Fruit fly (Drosophila melanogaster): ENCODE data around the gene DNAlig3.

Gene DNAlig3

DNA sequence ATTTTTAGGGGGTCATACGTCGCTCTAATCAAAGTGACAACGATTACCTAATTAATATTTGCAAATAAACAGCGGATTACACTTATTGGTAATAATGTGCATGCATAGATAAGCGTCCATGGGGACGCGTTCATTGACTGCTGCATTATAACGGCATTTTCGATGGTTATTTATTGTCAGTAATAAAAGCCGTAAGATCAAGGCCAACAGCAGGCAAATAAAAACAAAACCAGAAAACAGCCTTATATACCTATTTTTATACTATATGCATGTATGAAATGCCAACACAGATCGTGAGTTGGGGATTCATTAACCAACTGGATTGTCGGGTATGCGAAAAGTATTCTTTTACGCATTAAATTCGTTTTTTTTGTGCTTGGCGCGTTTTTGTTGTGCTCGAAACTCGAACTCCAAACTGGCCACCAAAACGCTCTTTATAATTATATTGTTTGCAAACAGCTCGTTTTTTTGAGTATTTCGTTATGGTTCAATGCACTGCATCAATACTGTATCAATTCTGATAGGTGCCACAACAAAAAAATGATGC is 49.1 kb upstream of the DNAlig3 start:
- TF ChIP-seq CG10565 (GFP tag; optimal IDR thresholded peaks at IDR 0.05) (no peak), sd (tag; optimal IDR thresholded peaks at IDR 0.05) (peak; percentile 30), jigr1 (GFP tag; IDR thresholded peaks at IDR 0.05) (no peak), Oaz (GFP tag; IDR thresholded peaks at IDR 0.05) (no peak), gcm (GFP tag; optimal IDR thresholded peaks at IDR 0.05) (no peak), Xrp1 (GFP tag; IDR thresholded peaks at IDR 0.05) (no peak), unpg (GFP tag; optimal IDR thresholded peaks at IDR 0.05) (no peak), mirr (GFP tag; optimal IDR thresholded peaks at IDR 0.05) (no peak), gcm2 (GFP tag; optimal IDR thresholded peaks at IDR 0.05) (no peak), Ets97D (GFP tag; optimal IDR thresholded peaks at IDR 0.05) (no peak), abd-A (tag; optimal IDR thresholded peaks at IDR 0.05) (peak; percentile 40), Aef1 (GFP tag; IDR thresholded peaks at IDR 0.05) (no peak), CG14441 (GFP tag; IDR thresholded peaks at IDR 0.05) (no peak), slbo (GFP tag; IDR thresholded peaks at IDR 0.05) (no peak), hb (GFP tag; IDR thresholded peaks at IDR 0.05; ENCODE audit: partially characterized antibody) (no peak), cas (GFP tag; IDR thresholded peaks at IDR 0.05) (no peak), Pdp1 (GFP tag; optimal IDR thresholded peaks at IDR 0.05) (peak in 1 of 2 experiments; percentile 28), disco-r (GFP tag; optimal IDR thresholded peaks at IDR 0.05) (no peak), ewg (GFP tag; optimal IDR thresholded peaks at IDR 0.05) (no peak), chinmo (GFP tag; IDR thresholded peaks at IDR 0.05; ENCODE audit: partially characterized antibody) (peak; percentile 83; the same call in 2 of the 4 replicates), CG8924 (tag; optimal IDR thresholded peaks at IDR 0.05) (no peak), fd64A (GFP tag; optimal IDR thresholded peaks at IDR 0.05) (no peak), Oli (tag; optimal IDR thresholded peaks at IDR 0.05) (no peak), dmrt99B (tag; optimal IDR thresholded peaks at IDR 0.05) (no peak), Drgx (GFP tag; IDR thresholded peaks at IDR 0.05) (no peak), CG13894 (tag; optimal IDR thresholded peaks at IDR 0.05) (peak; percentile 58), dimm (GFP tag; IDR thresholded peaks at IDR 0.05) (no peak), CG9932 (GFP tag; IDR thresholded peaks at IDR 0.05) (no peak), CG12769 (tag; optimal IDR thresholded peaks at IDR 0.05) (no peak)

- TF ChIP-seq emc (GFP tag; optimal IDR thresholded peaks at IDR 0.05), result no peak
- TF ChIP-seq Trl (optimal IDR thresholded peaks at IDR 0.05), result peak; percentile 35 to 58
- no peak for TF ChIP-seq Trl (GFP tag; optimal IDR thresholded peaks at IDR 0.05)
- TF ChIP-seq CG12071 (GFP tag; optimal IDR thresholded peaks at IDR 0.05), result peak; percentile 18
- TF ChIP-seq gro (GFP tag; optimal IDR thresholded peaks at IDR 0.05), result no peak
- no peak for TF ChIP-seq tin (GFP tag; optimal IDR thresholded peaks at IDR 0.05)
- TF ChIP-seq CG10209 (GFP tag; optimal IDR thresholded peaks at IDR 0.05), result no peak
- TF ChIP-seq Dad (GFP tag; optimal IDR thresholded peaks at IDR 0.05), result no peak
- TF ChIP-seq mam (GFP tag; optimal IDR thresholded peaks at IDR 0.05), result no peak
- TF ChIP-seq HLH54F (GFP tag; optimal IDR thresholded peaks at IDR 0.05), result no peak
- TF ChIP-seq hth (optimal IDR thresholded peaks at IDR 0.05), result no peak
- TF ChIP-seq CG18599 (GFP tag; optimal IDR thresholded peaks at IDR 0.05), result no peak
- no peak for TF ChIP-seq gfzf (GFP tag; optimal IDR thresholded peaks at IDR 0.05)
- no peak for TF ChIP-seq al (GFP tag; IDR thresholded peaks at IDR 0.05)
- no peak for TF ChIP-seq ase (GFP tag; IDR thresholded peaks at IDR 0.05)
- no peak for TF ChIP-seq Meics (GFP tag; optimal IDR thresholded peaks at IDR 0.05)
- no peak for TF ChIP-seq CG11723 (GFP tag; optimal IDR thresholded peaks at IDR 0.05)
- TF ChIP-seq ttk (GFP tag; IDR thresholded peaks at IDR 0.05), result no peak
- no peak for TF ChIP-seq CG3995 (GFP tag; optimal IDR thresholded peaks at IDR 0.05)
- no peak for TF ChIP-seq Dfd (GFP tag; optimal IDR thresholded peaks at IDR 0.05)
- no peak for TF ChIP-seq Hmx (GFP tag; optimal IDR thresholded peaks at IDR 0.05)
- no peak for TF ChIP-seq CG11695 (GFP tag; IDR thresholded peaks at IDR 0.05)
- no peak for TF ChIP-seq Hr3 (GFP tag; optimal IDR thresholded peaks at IDR 0.05)
- TF ChIP-seq GATAe (GFP tag; conservative IDR thresholded peaks at IDR 0.05), result no peak
Observed at dm6 chr3R:12449617-12450242, 48.1 kb upstream of the DNAlig3 start.

All from whole organism, embryonic.